Fruit fly (Drosophila melanogaster) whole organism, larva: Measurements from ENCODE around the gene RpL30.

Experiments used
- noc ChIP-seq: fragments of 200-800 bp; sonication (Bioruptor generic); optimal IDR thresholded peaks from 3 replicates; lab custom pipeline; 2019; ENCODE audit warnings: missing biosample characterization, mild to moderate bottlenecking, missing genetic modification characterization, moderate library complexity

RpL30 gene

dm6 chr2L:19009130-19009529 lies at the start of gene RpL30:
Gene RpL30 (minus strand): TSS chr2L:19009306.
- TF ChIP-seq noc (tag; lab: Kevin White, UChicago) = peak; percentile 82

DNA sequence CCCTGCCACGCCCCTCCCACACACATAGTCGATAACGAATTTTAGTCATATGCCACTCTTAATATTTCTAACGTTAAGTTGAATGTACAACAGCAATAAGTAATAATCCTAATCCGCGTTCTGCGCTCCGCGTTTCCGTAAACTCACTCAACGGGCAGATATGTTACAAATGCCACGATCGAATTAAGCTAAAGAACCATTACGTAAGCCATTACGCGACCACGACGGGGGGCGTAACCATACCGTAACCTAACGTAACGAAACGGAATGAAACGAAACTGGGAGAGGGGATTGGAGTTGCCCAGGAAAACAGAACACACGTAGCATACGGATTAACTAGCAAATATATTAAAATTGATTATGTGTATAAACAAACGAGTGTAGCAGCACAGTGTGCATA lies 48.7 kb upstream of the RpL30 start:
- TF ChIP-seq noc (tag; lab: Kevin White, UChicago) = no peak

DNA sequence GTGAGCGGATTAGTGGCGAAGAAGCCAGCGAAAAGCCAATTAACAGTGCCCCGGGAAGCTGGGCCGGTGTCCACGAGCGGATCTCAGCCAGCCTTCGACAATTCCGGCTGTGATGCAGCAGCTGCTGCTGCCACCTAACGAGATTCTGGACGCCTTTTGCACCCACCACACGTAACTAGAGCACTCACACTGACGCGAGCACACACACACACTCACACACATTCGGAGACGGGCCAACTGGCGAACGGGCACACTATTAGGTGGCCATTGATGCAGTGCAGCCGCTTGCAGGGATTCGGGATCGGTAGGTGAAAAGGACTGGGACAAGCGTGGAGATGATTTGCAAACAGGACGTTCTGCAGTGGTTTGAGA lies 45.4 kb upstream of the RpL30 start:
- TF ChIP-seq noc (tag; lab: Kevin White, UChicago) = no peak

- TF ChIP-seq noc (tag; lab: Kevin White, UChicago) = no peak
Measured at dm6 chr2L:19053860-19054515, 44.9 kb upstream of the RpL30 start, which contains the start of gene CG10492. Gene CG10492 (plus strand): TSS chr2L:19054078.

dm6 chr2L:19051534-19052100 lies 42.5 kb upstream of the RpL30 start, which contains the start of gene Rpn3:
Gene Rpn3 (plus strand): TSS chr2L:19051790.
- peak; percentile 60 for TF ChIP-seq noc (tag; lab: Kevin White, UChicago)

DNA sequence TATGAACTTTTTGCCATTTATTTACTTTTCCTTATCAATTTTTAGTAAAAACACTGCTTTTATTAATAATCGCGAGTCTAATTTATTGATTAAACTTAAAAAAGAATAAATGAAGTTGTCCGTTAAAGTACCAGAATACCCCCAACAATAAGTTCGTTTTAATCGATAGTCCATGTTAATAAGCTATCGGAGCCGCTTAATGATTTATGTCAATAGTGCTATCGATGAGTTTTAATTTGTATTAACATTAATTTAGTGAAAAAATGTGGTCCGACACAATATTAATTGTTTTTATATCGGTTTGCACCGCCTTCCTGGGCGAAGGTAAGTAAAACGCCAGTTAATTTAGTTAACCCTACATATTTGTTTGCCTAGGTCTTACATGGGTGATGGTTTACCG lies 39.8 kb upstream of the RpL30 start, which contains the start of gene CG10470:
CG10470 (plus strand) TSS at position 165 of the 400 bp plus-strand sequence.
- no peak for TF ChIP-seq noc (tag; lab: Kevin White, UChicago)

dm6 chr2L:19045111-19045560 lies 36.0 kb upstream of the RpL30 start, which contains the start of the genes Ttc19 and Acn:
Gene Ttc19 (minus strand): TSS chr2L:19045148.
Gene Acn (plus strand): TSS chr2L:19045355.
- TF ChIP-seq noc (tag; lab: Kevin White, UChicago) = peak; percentile 86

- no peak for TF ChIP-seq noc (tag; lab: Kevin White, UChicago)
Measured at dm6 chr2L:19041590-19041989, 32.5 kb upstream of the RpL30 start, which contains the start of gene Catsup. Gene Catsup (plus strand): TSS chr2L:19041862.

DNA sequence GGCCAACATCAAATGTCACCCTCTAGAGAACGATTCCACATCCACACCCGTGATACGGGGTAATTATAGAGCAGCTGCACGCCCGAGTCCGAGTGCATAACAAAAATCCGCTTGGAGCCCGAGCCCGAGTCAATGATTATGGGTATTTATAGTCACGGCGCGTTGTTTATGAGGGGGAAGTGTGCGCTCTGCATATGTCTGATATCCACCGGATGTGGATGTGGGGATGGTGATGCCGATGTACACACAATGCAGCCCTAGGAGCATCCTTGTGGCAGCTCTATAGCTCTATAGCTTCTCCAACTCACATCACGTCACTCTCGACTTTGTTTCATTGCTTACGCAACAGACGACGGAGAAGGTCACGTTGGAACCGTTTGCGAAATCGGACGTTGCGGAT lies 28.3 kb upstream of the RpL30 start:
- TF ChIP-seq noc (tag; lab: Kevin White, UChicago) = no peak

dm6 chr2L:19037011-19037410 lies 27.9 kb upstream of the RpL30 start:
- no peak for TF ChIP-seq noc (tag; lab: Kevin White, UChicago)

DNA sequence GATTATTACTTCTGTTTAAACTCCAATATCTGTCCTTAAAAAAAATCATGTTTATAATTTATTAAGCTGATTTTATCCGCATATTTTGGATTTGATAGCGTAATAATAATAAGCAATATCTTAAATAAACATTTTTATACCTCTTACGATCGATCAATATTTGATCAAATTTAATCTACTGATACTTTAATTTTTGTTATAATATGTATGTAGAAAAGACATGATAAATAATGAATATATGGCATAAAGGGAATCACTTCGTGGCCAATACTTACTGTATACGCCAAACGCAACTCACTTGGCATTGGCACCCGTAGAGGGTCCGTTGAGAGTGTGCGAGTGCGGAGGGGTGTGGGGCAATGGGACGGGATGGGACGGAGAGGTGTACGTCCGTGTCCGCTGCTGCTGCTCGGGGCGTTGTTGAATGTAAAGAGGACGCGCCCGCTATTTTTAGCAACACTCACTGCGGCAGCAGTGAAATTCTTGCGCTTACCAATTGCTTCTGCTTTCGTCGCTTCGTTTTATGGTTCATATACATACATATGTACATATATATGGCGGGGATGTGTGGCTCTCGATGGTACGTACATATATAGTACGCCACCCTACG lies 27.1 kb upstream of the RpL30 start:
- peak; percentile 72 for TF ChIP-seq noc (tag; lab: Kevin White, UChicago)

- no peak for TF ChIP-seq noc (tag; lab: Kevin White, UChicago)
Measured at dm6 chr2L:19035013-19035412, 25.9 kb upstream of the RpL30 start.

DNA sequence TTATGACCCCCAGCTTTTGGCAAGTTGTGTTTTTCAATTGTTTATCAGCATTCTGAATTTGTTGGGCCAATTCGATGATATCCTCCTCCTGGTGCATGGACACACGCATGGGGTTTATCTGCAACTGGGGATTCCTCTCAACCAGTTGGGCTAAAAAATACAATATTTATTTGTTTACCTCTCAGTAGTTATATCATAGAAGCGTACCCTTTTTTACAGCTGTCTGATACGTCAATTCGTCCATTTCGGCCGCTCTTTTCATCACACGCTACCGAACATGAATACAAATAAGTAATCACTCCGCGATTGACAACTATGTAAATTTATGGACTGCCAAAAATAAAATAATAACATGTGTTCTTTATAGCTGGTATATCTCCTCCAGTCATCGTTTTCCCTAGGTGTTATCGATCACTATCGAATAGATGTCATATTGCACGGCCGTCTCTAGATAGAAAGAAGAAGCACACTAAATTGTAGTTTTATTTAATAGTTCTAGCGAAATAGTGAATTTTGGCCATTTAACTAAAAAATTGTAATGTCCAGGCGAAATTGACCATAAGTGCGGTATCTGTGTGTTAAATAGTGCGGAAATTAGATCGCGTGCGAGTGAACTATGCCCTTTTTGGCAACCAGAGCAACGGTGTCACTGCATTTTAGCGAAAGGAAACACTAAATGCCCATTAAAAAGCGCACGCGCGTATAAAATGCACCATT lies 25.3 kb upstream of the RpL30 start, which contains the start of the genes mib2 and CG31800:
mib2 (plus strand) TSS at position 232 of the 717 bp plus-strand sequence.
CG31800 (minus strand) TSS at position 364 of the 717 bp plus-strand sequence.
- no peak for TF ChIP-seq noc (tag; lab: Kevin White, UChicago)

DNA sequence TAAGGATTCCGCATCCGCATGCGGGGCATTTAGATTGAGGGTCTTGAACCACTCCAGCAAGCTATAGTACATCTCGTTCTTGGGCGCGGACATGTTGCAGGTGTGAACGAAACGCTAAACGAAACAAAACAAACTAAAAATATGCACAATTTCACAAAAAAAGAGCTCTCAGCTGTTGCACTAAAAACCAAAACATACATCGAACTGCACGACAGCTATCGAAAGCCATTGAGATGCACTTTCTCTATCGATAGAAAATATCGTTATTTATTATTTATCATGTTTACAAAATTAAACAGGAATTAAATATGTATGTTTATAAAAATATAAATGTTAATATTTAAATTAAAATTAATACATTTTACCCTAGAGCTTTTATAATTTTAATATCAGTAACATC lies 24.2 kb upstream of the RpL30 start, which contains the start of gene hook:
hook (minus strand) TSS at position 211 of the 400 bp plus-strand sequence.
- TF ChIP-seq noc (tag; lab: Kevin White, UChicago) = no peak

DNA sequence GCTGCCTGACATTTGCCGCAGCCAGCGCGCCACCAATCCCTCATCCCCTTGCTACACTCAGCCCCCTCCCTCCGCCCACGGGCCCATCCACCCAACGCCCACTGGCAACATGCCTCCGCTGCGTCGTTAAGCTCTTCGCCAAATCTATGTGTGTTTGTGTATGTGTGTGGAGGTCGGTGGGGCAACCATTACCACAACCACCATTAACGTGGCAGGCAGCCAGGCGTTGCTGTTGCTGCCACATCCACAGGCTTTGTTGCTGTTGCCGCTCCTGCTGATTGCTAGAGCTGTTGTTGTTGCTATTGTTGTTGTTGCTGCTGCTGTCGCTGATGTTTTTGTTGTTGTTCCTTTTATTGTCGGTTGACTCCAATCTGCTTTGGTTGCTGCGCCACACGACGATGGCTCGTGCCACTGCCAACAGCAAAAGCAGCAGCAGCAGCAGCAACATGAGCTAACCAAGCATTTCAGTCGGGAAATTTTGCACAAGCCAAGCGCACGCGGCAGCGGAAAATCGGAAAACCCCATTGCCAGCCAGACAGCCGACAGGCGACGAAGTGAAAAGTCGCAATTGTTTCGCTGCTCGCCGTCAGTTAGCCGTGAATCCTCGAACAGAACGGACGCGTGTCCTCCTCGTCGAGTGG lies 18.3 kb upstream of the RpL30 start, which contains the start of gene Sidpn:
Sidpn (plus strand) TSS at position 465 of the 641 bp plus-strand sequence.
- no peak for TF ChIP-seq noc (tag; lab: Kevin White, UChicago)
